Worm (Caenorhabditis elegans): ENCODE measurements around the gene F10C1.23.

The F10C1.23 gene

DNA sequence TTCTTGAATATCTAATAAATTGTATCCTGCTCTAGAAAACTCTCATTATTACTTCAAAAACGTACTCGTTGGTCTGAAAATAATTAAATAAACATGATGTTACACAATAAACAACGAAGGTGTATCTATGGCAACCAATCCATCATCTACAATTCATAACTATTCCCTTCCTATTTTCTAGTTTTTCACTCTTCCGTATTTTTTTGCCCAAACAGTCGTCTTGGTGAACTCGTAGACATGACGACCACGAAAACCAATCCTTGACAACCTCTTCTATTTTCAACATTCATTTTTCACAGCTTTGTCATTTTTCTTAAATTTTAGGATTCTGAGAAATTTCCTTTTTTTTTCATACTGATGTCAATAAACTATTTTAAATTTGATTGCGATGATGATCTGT is 31.0 kb downstream of the F10C1.23 start, which contains the start of gene K05F1.13:
Gene K05F1.13 (plus strand): TSS at position 301 of the 400 bp plus-strand sequence.
- no peak for TF ChIP-seq unc-62 (GFP tag; optimal IDR thresholded peaks at IDR 0.05)

ce11 chrII:5790313-5790773 is 32.5 kb downstream of the F10C1.23 start, which contains the start of gene lect-2:
TSS of gene lect-2 (plus strand) at chrII:5790723.
- no peak for TF ChIP-seq unc-62 (GFP tag; optimal IDR thresholded peaks at IDR 0.05)

- TF ChIP-seq unc-62 (GFP tag; optimal IDR thresholded peaks at IDR 0.05) = no peak
These were observed 34.6 kb downstream of the F10C1.23 start, which contains the start of gene K05F1.14 for ce11 chrII:5792490-5792889. TSS of gene K05F1.14 (minus strand) at chrII:5792590.

DNA sequence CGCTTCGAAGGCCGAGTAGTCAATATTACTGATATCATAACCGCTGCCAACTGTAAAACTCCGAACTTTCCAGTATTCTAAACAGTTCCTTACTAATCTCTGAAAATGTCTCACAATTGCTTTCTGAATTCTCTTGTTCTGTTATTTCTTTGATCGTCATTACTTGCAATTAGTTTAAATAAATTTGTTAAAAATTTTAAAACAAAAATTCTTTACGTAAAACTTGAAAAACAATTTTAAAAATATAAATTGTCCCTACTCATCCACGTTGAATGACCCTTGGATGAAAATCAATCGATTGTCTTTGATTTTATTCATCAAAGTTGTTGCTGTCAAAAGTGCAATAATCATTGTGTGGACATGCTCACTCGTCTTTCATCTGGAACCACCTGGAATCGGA is 36.4 kb downstream of the F10C1.23 start, which contains the start of gene acdh-8:
Gene acdh-8 (plus strand): TSS at position 301 of the 400 bp plus-strand sequence.
- TF ChIP-seq unc-62 (GFP tag; optimal IDR thresholded peaks at IDR 0.05) = no peak

- TF ChIP-seq unc-62 (GFP tag; optimal IDR thresholded peaks at IDR 0.05) = no peak
These were observed 39.6 kb downstream of the F10C1.23 start, which contains the start of the genes msp-63 and msp-142 for ce11 chrII:5797348-5797977. TSS of gene msp-63 (minus strand) at chrII:5797448. TSS of gene msp-142 (plus strand) at chrII:5797927.

DNA sequence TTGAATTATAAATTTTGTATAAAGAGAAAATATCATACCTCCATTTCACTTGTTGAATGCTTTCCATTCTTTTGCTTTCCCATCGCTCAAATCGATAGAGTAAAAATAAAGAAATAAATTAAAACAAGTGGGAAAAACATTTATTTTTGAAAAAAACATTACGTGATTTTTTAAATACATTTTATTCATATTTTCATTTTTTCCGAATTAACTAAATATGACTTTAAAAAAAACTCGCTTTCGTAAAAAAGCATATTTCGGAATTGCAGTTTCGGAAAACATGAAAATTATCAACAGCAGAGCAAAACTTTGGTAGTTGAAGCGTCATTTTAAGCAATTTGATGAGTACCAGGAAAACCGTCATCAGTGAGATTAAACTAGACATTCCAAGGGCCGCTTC is 41.7 kb downstream of the F10C1.23 start, which contains the start of gene K05F1.8:
Gene K05F1.8 (minus strand): TSS at position 101 of the 400 bp plus-strand sequence.
- TF ChIP-seq unc-62 (GFP tag; optimal IDR thresholded peaks at IDR 0.05) = no peak

ce11 chrII:5801075-5801474 is 43.2 kb downstream of the F10C1.23 start, which contains the start of the genes K05F1.9 and K05F1.1:
TSS of gene K05F1.9 (minus strand) at chrII:5801175.
TSS of gene K05F1.1 (plus strand) at chrII:5801382.
- TF ChIP-seq unc-62 (GFP tag; optimal IDR thresholded peaks at IDR 0.05) = no peak

ce11 chrII:5804288-5804687 is 46.4 kb downstream of the F10C1.23 start:
- no peak for TF ChIP-seq unc-62 (GFP tag; optimal IDR thresholded peaks at IDR 0.05)

DNA sequence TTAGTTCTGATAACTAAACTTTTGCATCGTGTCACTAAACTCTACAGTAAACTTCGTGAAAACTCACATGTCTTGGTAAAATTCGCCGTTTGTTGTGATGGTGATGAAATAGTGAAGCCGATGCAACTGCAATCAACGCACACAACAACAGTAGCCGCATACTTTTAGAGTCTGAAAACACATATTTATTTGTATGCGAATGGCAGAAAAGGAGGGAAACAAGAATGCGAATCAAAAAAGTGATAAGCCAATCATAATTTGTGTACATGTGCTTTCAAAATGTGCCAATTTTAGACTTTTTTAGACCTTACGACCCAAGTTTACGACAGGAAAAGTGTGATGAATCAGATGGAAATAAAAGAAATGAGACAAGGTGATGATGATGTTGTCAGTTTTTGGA is 47.5 kb downstream of the F10C1.23 start, which contains the start of gene K05F1.10:
Gene K05F1.10 (minus strand): TSS at position 171 of the 400 bp plus-strand sequence.
- no peak for TF ChIP-seq unc-62 (GFP tag; optimal IDR thresholded peaks at IDR 0.05)

- TF ChIP-seq unc-62 (GFP tag; optimal IDR thresholded peaks at IDR 0.05) = no peak
These were observed 48.7 kb downstream of the F10C1.23 start for ce11 chrII:5806563-5806962.

All from whole organism, dauer.